Fruit fly (Drosophila melanogaster): ENCODE measurements around the gene tap.
A peak's percentile ranks its signal among the peaks of the same experiment; 100 is the strongest.

Gene tap

dm6 chr3L:17362940-17363339 is 3.5 kb downstream of the tap start:
- TF ChIP-seq nerfin-1 (tag; optimal IDR thresholded peaks at IDR 0.05) (peak; percentile 27), grn (GFP tag; optimal IDR thresholded peaks at IDR 0.05) (peak; percentile 66), hb (GFP tag; IDR thresholded peaks at IDR 0.05; ENCODE audit: partially characterized antibody) (no peak), tll (GFP tag; optimal IDR thresholded peaks at IDR 0.05) (peak in 1 of 2 experiments; percentile 35), sens (GFP tag) (peak; percentile 23), Med (GFP tag) (no peak), pros (GFP tag; optimal IDR thresholded peaks at IDR 0.05) (peak; percentile 21), Oaz (GFP tag; IDR thresholded peaks at IDR 0.05) (no peak), zen (tag; optimal IDR thresholded peaks at IDR 0.05) (peak; percentile 80), CG7357 (GFP tag; IDR thresholded peaks at IDR 0.05) (0 out of 3 replicates have a peak, but pooled peaks have one; percentile 17), Chrac-16 (GFP tag; optimal IDR thresholded peaks at IDR 0.05) (no peak), sd (tag; optimal IDR thresholded peaks at IDR 0.05) (no peak), oc (tag; optimal IDR thresholded peaks at IDR 0.05) (peak; percentile 68), CG6791 (GFP tag; IDR thresholded peaks at IDR 0.05; ENCODE audit: partially characterized antibody) (no peak)

dm6 chr3L:17364023-17364422 is 4.5 kb downstream of the tap start:
- TF ChIP-seq vnd (GFP tag; IDR thresholded peaks at IDR 0.05; ENCODE audit: partially characterized antibody) (0 out of 3 replicates have a peak, but pooled peaks have one; percentile 12), Usf (GFP tag; optimal IDR thresholded peaks at IDR 0.05) (no peak), sqz (GFP tag; optimal IDR thresholded peaks at IDR 0.05) (peak; percentile 55), MBD-R2 (GFP tag; IDR thresholded peaks at IDR 0.05) (no peak), CG6654 (GFP tag; optimal IDR thresholded peaks at IDR 0.05) (no peak), gt (GFP tag; IDR thresholded peaks at IDR 0.05) (no peak), CG13894 (tag; optimal IDR thresholded peaks at IDR 0.05) (peak; percentile 14), pnt (GFP tag; optimal IDR thresholded peaks at IDR 0.05) (no peak), CG6254 (GFP tag; optimal IDR thresholded peaks at IDR 0.05) (no peak), NC2β (GFP tag; optimal IDR thresholded peaks at IDR 0.05) (no peak), CG4360 (GFP tag; IDR thresholded peaks at IDR 0.05) (peak; percentile 55; the same call in 1 of the 2 replicates), seq (GFP tag; IDR thresholded peaks at IDR 0.05) (no peak), pb (GFP tag; optimal IDR thresholded peaks at IDR 0.05) (no peak), sc (optimal IDR thresholded peaks at IDR 0.05) (no peak), sc (GFP tag; optimal IDR thresholded peaks at IDR 0.05) (no peak), tll (GFP tag; optimal IDR thresholded peaks at IDR 0.05) (peak in 1 of 2 experiments; percentile 62), pros (GFP tag; optimal IDR thresholded peaks at IDR 0.05) (peak; percentile 72), en (GFP tag; optimal IDR thresholded peaks at IDR 0.05) (no peak), tap (tag; optimal IDR thresholded peaks at IDR 0.05) (peak; percentile 50), HLH4C (GFP tag; IDR thresholded peaks at IDR 0.05; ENCODE audit: partially characterized antibody) (no peak), Rfx (GFP tag; IDR thresholded peaks at IDR 0.05) (no peak), oc (tag; optimal IDR thresholded peaks at IDR 0.05) (peak; percentile 89), H15 (GFP tag; IDR thresholded peaks at IDR 0.05) (no peak)

- TF ChIP-seq CG1832 (GFP tag; optimal IDR thresholded peaks at IDR 0.05): peak; percentile 68
- peak; percentile 51 for TF ChIP-seq gsb-n (tag; optimal IDR thresholded peaks at IDR 0.05)
- TF ChIP-seq kni (GFP tag; optimal IDR thresholded peaks at IDR 0.05): peak; percentile 47
- TF ChIP-seq tap (tag; optimal IDR thresholded peaks at IDR 0.05): no peak
- peak; percentile 91 for TF ChIP-seq pros (GFP tag; optimal IDR thresholded peaks at IDR 0.05)
- TF ChIP-seq oc (tag; optimal IDR thresholded peaks at IDR 0.05): peak; percentile 25
- no peak for TF ChIP-seq CG30020 (tag; optimal IDR thresholded peaks at IDR 0.05)
- TF ChIP-seq Kr (GFP tag; optimal IDR thresholded peaks at IDR 0.05): peak; percentile 76
- TF ChIP-seq CG11247 (GFP tag; IDR thresholded peaks at IDR 0.05): no peak
- no peak for TF ChIP-seq CG2199 (GFP tag; IDR thresholded peaks at IDR 0.05)
- no peak for TF ChIP-seq her (GFP tag; optimal IDR thresholded peaks at IDR 0.05)
- peak; percentile 26 for TF ChIP-seq CG8924 (tag; optimal IDR thresholded peaks at IDR 0.05)
- no peak for TF ChIP-seq gt (GFP tag; IDR thresholded peaks at IDR 0.05)
- TF ChIP-seq CG13624 (GFP tag; optimal IDR thresholded peaks at IDR 0.05): no peak
- peak; percentile 72; the same call in 1 of the 2 replicates for TF ChIP-seq Awh (GFP tag; IDR thresholded peaks at IDR 0.05)
- TF ChIP-seq CG14710 (tag; optimal IDR thresholded peaks at IDR 0.05): no peak
- no peak for TF ChIP-seq slbo (GFP tag; IDR thresholded peaks at IDR 0.05)
- TF ChIP-seq CG3726 (GFP tag; IDR thresholded peaks at IDR 0.05): no peak
- TF ChIP-seq seq (GFP tag; IDR thresholded peaks at IDR 0.05): peak; percentile 50; the same call in 1 of the 2 replicates
- no peak for TF ChIP-seq ewg (GFP tag; optimal IDR thresholded peaks at IDR 0.05)
Observed at dm6 chr3L:17366936-17367335, 7.5 kb downstream of the tap start.
